Fruit fly (Drosophila melanogaster): ENCODE measurements around the gene CG10761.

dm6 chrX:8148556-8148955 is 14.0 kb downstream of the CG10761 start, which contains the start of gene CG10959:
- no peak for TF ChIP-seq psq (optimal IDR thresholded peaks at IDR 0.05)
- TF ChIP-seq CG8478 (optimal IDR thresholded peaks at IDR 0.05): no peak
